Worm (Caenorhabditis elegans) whole organism, late embryonic: Measurements from ENCODE around the gene his-40.

Source experiments
- C08G9.2 ChIP-seq: sonication (generic microtip); optimal IDR thresholded peaks from 2 replicates; lab custom pipeline; 2016; ENCODE audit warnings: mild to moderate bottlenecking, missing genetic modification characterization, moderate library complexity, missing compliant biosample characterization
- C38D4.7 ChIP-seq: fragments of 200-800 bp; sonication (Bioruptor generic); optimal IDR thresholded peaks from 2 replicates; lab custom pipeline; 2018; ENCODE audit warnings: mild to moderate bottlenecking, missing genetic modification characterization, moderate library complexity, missing compliant biosample characterization
- F13H6.1 ChIP-seq: sonication (generic microtip); optimal IDR thresholded peaks from 2 replicates; lab custom pipeline; 2016; ENCODE audit warnings: missing genetic modification characterization, missing compliant biosample characterization
- K02D7.2 ChIP-seq: sonication (generic microtip); optimal IDR thresholded peaks from 2 replicates; lab custom pipeline; 2017; ENCODE audit warnings: mild to moderate bottlenecking, missing genetic modification characterization, missing compliant biosample characterization
- T23F11.4 ChIP-seq: fragments of 200-800 bp; sonication (Bioruptor generic); optimal IDR thresholded peaks from 2 replicates; lab custom pipeline; 2018; ENCODE audit warnings: mild to moderate bottlenecking, missing genetic modification characterization, missing compliant biosample characterization
- Y22D7AL.16 ChIP-seq: sonication (generic microtip); optimal IDR thresholded peaks from 2 replicates; lab custom pipeline; 2016; ENCODE audit warnings: missing genetic modification characterization, missing compliant biosample characterization
- ahr-1 ChIP-seq: sonication (generic microtip); optimal IDR thresholded peaks from 2 replicates; lab custom pipeline; 2016; ENCODE audit warnings: missing genetic modification characterization, missing compliant biosample characterization
- ama-1 ChIP-seq: fragments of 150-350 bp; optimal IDR thresholded peaks from 2 replicates; lab custom pipeline; 2014
- ceh-18 ChIP-seq: sonication (generic microtip); optimal IDR thresholded peaks from 2 replicates; lab custom pipeline; 2016; ENCODE audit warnings: missing genetic modification characterization, missing compliant biosample characterization
- ceh-19 ChIP-seq: fragments of 200-800 bp; sonication (Bioruptor generic); optimal IDR thresholded peaks from 2 replicates; lab custom pipeline; 2018; ENCODE audit warnings: mild to moderate bottlenecking, missing genetic modification characterization, missing compliant biosample characterization
- ceh-24 ChIP-seq: sonication (generic microtip); optimal IDR thresholded peaks from 2 replicates; lab custom pipeline; 2016; ENCODE audit warnings: mild to moderate bottlenecking, missing genetic modification characterization, missing compliant biosample characterization
- ceh-30 ChIP-seq: fragments of 150-350 bp; optimal IDR thresholded peaks from 2 replicates; lab custom pipeline; 2014; ENCODE audit warnings: missing biosample characterization, missing genetic modification characterization
- ceh-31 ChIP-seq: sonication (generic microtip); optimal IDR thresholded peaks from 2 replicates; lab custom pipeline; 2016; ENCODE audit warnings: missing genetic modification characterization, missing compliant biosample characterization
- ceh-45 ChIP-seq: fragments of 200-800 bp; sonication (Bioruptor generic); IDR thresholded peaks from 2 replicates; pipeline ENCODE4 v1.3.6; 2022; ENCODE audit warnings: missing genetic modification reagents, missing genetic modification characterization, missing compliant biosample characterization
- che-1 ChIP-seq: sonication (generic microtip); optimal IDR thresholded peaks from 2 replicates; lab custom pipeline; 2016; ENCODE audit warnings: mild to moderate bottlenecking, missing genetic modification characterization, missing compliant biosample characterization
- dmd-4 ChIP-seq: sonication (generic microtip); optimal IDR thresholded peaks from 2 replicates; lab custom pipeline; 2016; ENCODE audit warnings: borderline replicate concordance, missing genetic modification characterization, missing compliant biosample characterization
- dve-1 ChIP-seq: sonication (generic microtip); optimal IDR thresholded peaks from 2 replicates; lab custom pipeline; 2017; ENCODE audit warnings: antibody characterized with exemption, mild to moderate bottlenecking, missing genetic modification characterization, missing compliant biosample characterization
- fkh-6 ChIP-seq: sonication (generic microtip); optimal IDR thresholded peaks from 2 replicates; lab custom pipeline; 2016; ENCODE audit warnings: missing genetic modification characterization, missing compliant biosample characterization
- gmeb-2 ChIP-seq: sonication (generic microtip); optimal IDR thresholded peaks from 2 replicates; lab custom pipeline; 2016; ENCODE audit warnings: missing genetic modification characterization, inconsistent platforms, missing compliant biosample characterization
- hlh-15 ChIP-seq: sonication (generic microtip); optimal IDR thresholded peaks from 2 replicates; lab custom pipeline; 2016; ENCODE audit warnings: missing genetic modification characterization, missing compliant biosample characterization
- hlh-30 ChIP-seq: sonication (generic microtip); optimal IDR thresholded peaks from 2 replicates; lab custom pipeline; 2017; ENCODE audit warnings: antibody characterized with exemption, missing genetic modification characterization, missing compliant biosample characterization; ENCODE audit not compliant: insufficient read depth
- lin-11 ChIP-seq: fragments of 200-800 bp; sonication (Bioruptor generic); optimal IDR thresholded peaks from 2 replicates; lab custom pipeline; 2018; ENCODE audit warnings: mild to moderate bottlenecking, missing genetic modification characterization, missing compliant biosample characterization
- madf-2 ChIP-seq: sonication (generic microtip); optimal IDR thresholded peaks from 2 replicates; lab custom pipeline; 2017; ENCODE audit warnings: missing genetic modification characterization, missing compliant biosample characterization
- pax-1 ChIP-seq: fragments of 150-350 bp; optimal IDR thresholded peaks from 2 replicates; lab custom pipeline; 2014; ENCODE audit warnings: missing biosample characterization, missing genetic modification characterization
- pha-2 ChIP-seq: sonication (generic microtip); optimal IDR thresholded peaks from 2 replicates; lab custom pipeline; 2017; ENCODE audit warnings: mild to moderate bottlenecking, missing genetic modification characterization, missing compliant biosample characterization
- pha-4 ChIP-seq: fragments of 150-350 bp; optimal IDR thresholded peaks from 2 replicates; lab custom pipeline; 2018; ENCODE audit warnings: missing biosample characterization, missing genetic modification reagents, missing genetic modification characterization
- pros-1 ChIP-seq: fragments of 150-350 bp; optimal IDR thresholded peaks from 2 replicates; lab custom pipeline; 2014; ENCODE audit warnings: missing biosample characterization, missing genetic modification reagents, missing genetic modification characterization
- rnt-1 ChIP-seq: sonication (generic microtip); optimal IDR thresholded peaks from 2 replicates; lab custom pipeline; 2016; ENCODE audit warnings: missing genetic modification characterization, missing compliant biosample characterization
- sox-2 ChIP-seq: fragments of 200-800 bp; sonication (Bioruptor generic); IDR thresholded peaks from 2 replicates; pipeline ENCODE4 v1.3.6; 2022; ENCODE audit warnings: missing genetic modification reagents, missing genetic modification characterization, missing compliant biosample characterization
- sox-4 ChIP-seq: sonication (generic microtip); optimal IDR thresholded peaks from 2 replicates; lab custom pipeline; 2017; ENCODE audit warnings: mild to moderate bottlenecking, missing genetic modification characterization, inconsistent platforms, missing compliant biosample characterization
- tbx-2 ChIP-seq: sonication (generic microtip); optimal IDR thresholded peaks from 2 replicates; lab custom pipeline; 2016; ENCODE audit warnings: missing genetic modification characterization, missing compliant biosample characterization
- tbx-7 ChIP-seq: sonication (generic microtip); optimal IDR thresholded peaks from 2 replicates; lab custom pipeline; 2016; ENCODE audit warnings: missing genotype, missing genetic modification characterization, missing compliant biosample characterization
- unc-42 ChIP-seq: sonication (generic microtip); optimal IDR thresholded peaks from 2 replicates; lab custom pipeline; 2016; ENCODE audit warnings: missing genotype, missing genetic modification characterization, missing compliant biosample characterization
- unc-86 ChIP-seq: sonication (generic microtip); optimal IDR thresholded peaks from 2 replicates; lab custom pipeline; 2016; ENCODE audit warnings: missing genetic modification characterization, missing compliant biosample characterization

his-40 gene

ce11 chrX:7269379-7269778, 40.5 kb upstream of the his-40 start, which contains the start of gene grd-7:
Gene grd-7 (minus strand): TSS chrX:7269479.
- TF ChIP-seq T23F11.4 (GFP tag; lab: Kevin White, UChicago) (no peak), C38D4.7 (no peak), sox-2 (GFP tag; lab: Robert Waterston, UW) (no peak), pax-1 (tag; lab: Kevin White, UChicago) (no peak), ceh-45 (GFP tag; lab: Robert Waterston, UW) (no peak), tbx-7 (tag; lab: Kevin White, UChicago) (no peak)

ce11 chrX:7271968-7272367, 37.9 kb upstream of the his-40 start, which contains the start of gene F46H5.11:
Gene F46H5.11 (minus strand): TSS chrX:7272068.
- TF ChIP-seq hlh-30 (tag; lab: Kevin White, UChicago) (no peak), madf-2 (no peak), ceh-30 (tag; lab: Kevin White, UChicago) (no peak), ceh-18 (tag; lab: Kevin White, UChicago) (no peak), ceh-24 (tag; lab: Kevin White, UChicago) (no peak), K02D7.2 (tag; lab: Kevin White, UChicago) (no peak), pha-4 (tag; lab: Kevin White, UChicago) (no peak), ceh-19 (GFP tag; lab: Kevin White, UChicago) (no peak), ama-1 (no peak), lin-11 (no peak), ahr-1 (tag; lab: Kevin White, UChicago) (no peak), Y22D7AL.16 (no peak), tbx-2 (tag; lab: Kevin White, UChicago) (no peak), unc-42 (tag; lab: Kevin White, UChicago) (no peak), pax-1 (tag; lab: Kevin White, UChicago) (no peak), dve-1 (tag; lab: Kevin White, UChicago) (no peak)

DNA sequence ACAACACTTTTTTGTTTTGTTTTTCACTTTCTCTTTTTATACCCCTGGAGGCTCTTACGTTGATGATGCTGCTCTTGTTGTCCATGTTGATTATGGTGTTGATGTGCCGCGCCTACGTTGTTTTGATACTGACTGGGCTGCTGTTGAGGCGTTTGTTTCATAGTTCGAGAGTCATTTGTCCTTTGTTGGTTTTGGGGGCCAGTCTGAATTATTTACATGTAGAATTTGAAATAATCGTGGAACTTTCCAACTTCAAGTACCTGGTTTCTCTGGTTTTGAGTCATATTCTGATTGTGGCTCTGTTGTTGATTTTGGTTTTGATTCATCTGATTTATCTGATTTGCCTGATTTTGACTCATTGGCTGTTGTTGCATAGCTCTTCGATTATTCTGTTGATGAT, 31.8 kb upstream of the his-40 start:
- TF ChIP-seq sox-4 (tag; lab: Kevin White, UChicago) = no peak
- TF ChIP-seq unc-86 (tag; lab: Kevin White, UChicago) = no peak
- TF ChIP-seq F13H6.1 (tag; lab: Kevin White, UChicago) = no peak
- no peak for TF ChIP-seq che-1 (tag; lab: Kevin White, UChicago)
- no peak for TF ChIP-seq dmd-4 (tag; lab: Kevin White, UChicago)
- no peak for TF ChIP-seq C08G9.2 (tag; lab: Kevin White, UChicago)
- TF ChIP-seq dve-1 (tag; lab: Kevin White, UChicago) = no peak
- no peak for TF ChIP-seq ceh-31

ce11 chrX:7279671-7280389, 30.1 kb upstream of the his-40 start, which contains the start of gene unc-10:
Gene unc-10 (minus strand): TSS chrX:7280322.
- TF ChIP-seq ceh-19 (GFP tag; lab: Kevin White, UChicago) (no peak), rnt-1 (no peak), madf-2 (no peak), unc-42 (tag; lab: Kevin White, UChicago) (no peak), lin-11 (no peak), pha-2 (tag; lab: Kevin White, UChicago) (no peak), ceh-24 (tag; lab: Kevin White, UChicago) (no peak), fkh-6 (tag; lab: Kevin White, UChicago) (no peak), tbx-7 (tag; lab: Kevin White, UChicago) (no peak), pros-1 (tag; lab: Kevin White, UChicago) (no peak), sox-4 (tag; lab: Kevin White, UChicago) (no peak), K02D7.2 (tag; lab: Kevin White, UChicago) (no peak), hlh-15 (tag; lab: Kevin White, UChicago) (no peak)

DNA sequence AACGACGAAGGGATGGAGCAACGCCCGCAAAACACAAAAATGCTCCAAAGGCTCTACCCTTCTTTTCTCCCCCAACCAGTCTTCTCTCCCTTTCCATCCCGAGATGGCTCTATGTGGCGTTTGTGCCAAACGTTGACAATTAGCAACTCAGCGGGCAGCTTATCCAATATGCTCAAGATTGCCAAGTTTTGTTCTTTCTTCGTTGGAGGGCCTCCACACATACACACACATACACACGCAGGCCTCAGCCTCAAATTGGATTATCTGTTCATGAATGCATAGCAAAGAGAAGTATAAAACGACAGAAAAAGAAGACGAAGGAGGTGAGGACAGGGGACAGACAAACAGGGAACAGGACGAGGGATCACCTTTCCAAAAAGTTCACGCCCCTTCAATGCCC, 28.6 kb upstream of the his-40 start:
- peak; percentile 94 for TF ChIP-seq unc-42 (tag; lab: Kevin White, UChicago)
- no peak for TF ChIP-seq tbx-7 (tag; lab: Kevin White, UChicago)
- no peak for TF ChIP-seq ceh-30 (tag; lab: Kevin White, UChicago)
- TF ChIP-seq hlh-15 (tag; lab: Kevin White, UChicago) = no peak
- no peak for TF ChIP-seq gmeb-2 (tag; lab: Kevin White, UChicago)
